Worm (Caenorhabditis elegans): ENCODE results near the gene F19H6.5.

ce11 chrX:12333479-12333878 lies 31.2 kb downstream of the F19H6.5 start, which contains the start of gene srd-47:
- TF ChIP-seq klf-2 (GFP tag; conservative IDR thresholded peaks at IDR 0.05) (no peak), tab-1 (GFP tag; IDR thresholded peaks at IDR 0.05) (no peak), flt-1 (GFP tag; IDR thresholded peaks at IDR 0.05) (no peak), med-1 (GFP tag; optimal IDR thresholded peaks at IDR 0.05; ENCODE audit: insufficient read depth) (no peak), ref-1 (GFP tag; conservative IDR thresholded peaks at IDR 0.05) (no peak), ztf-23 (GFP tag; IDR thresholded peaks at IDR 0.05) (no peak), ztf-29 (GFP tag; IDR thresholded peaks at IDR 0.05) (no peak), cog-1 (tag; optimal IDR thresholded peaks at IDR 0.05) (no peak)

Measured in whole organism, midembryonic.